Worm (Caenorhabditis elegans) whole organism, midembryonic: ENCODE results near the gene C31B8.9.

ENCODE experiments used
- T22C8.4 ChIP-seq: fragments of 200-800 bp; sonication (Bioruptor generic); IDR thresholded peaks from 2 replicates; pipeline ENCODE4 v1.3.6; 2022; ENCODE audit warnings: missing genetic modification characterization, missing compliant biosample characterization
- cog-1 ChIP-seq: sonication (generic microtip); optimal IDR thresholded peaks from 2 replicates; lab custom pipeline; 2016; ENCODE audit warnings: missing genetic modification characterization, missing compliant biosample characterization
- flt-1 ChIP-seq: fragments of 200-800 bp; sonication (Bioruptor generic); IDR thresholded peaks from 2 replicates; pipeline ENCODE4 v1.3.6; 2022; ENCODE audit warnings: missing genetic modification characterization, missing compliant biosample characterization
- klf-2 ChIP-seq: fragments of 200-800 bp; sonication (Bioruptor generic); conservative IDR thresholded peaks from 2 replicates; pipeline ENCODE4 v1.3.6; 2022; ENCODE audit warnings: missing genetic modification reagents, missing genetic modification characterization, missing compliant biosample characterization
- med-1 ChIP-seq: sonication (generic microtip); optimal IDR thresholded peaks from 2 replicates; lab custom pipeline; 2017; ENCODE audit warnings: missing genetic modification characterization, mild to moderate bottlenecking, missing compliant biosample characterization, antibody characterized with exemption, missing genetic modification reagents; ENCODE audit not compliant: insufficient read depth
- ref-1 ChIP-seq: fragments of 200-800 bp; sonication (Bioruptor generic); conservative IDR thresholded peaks from 2 replicates; pipeline ENCODE4 v1.3.6; 2022; ENCODE audit warnings: missing genetic modification reagents, missing genetic modification characterization, missing compliant biosample characterization
- tab-1 ChIP-seq: fragments of 200-800 bp; sonication (Bioruptor generic); IDR thresholded peaks from 2 replicates; pipeline ENCODE4 v1.3.6; 2022; ENCODE audit warnings: missing genetic modification characterization, missing compliant biosample characterization
- ztf-23 ChIP-seq: fragments of 200-800 bp; sonication (Bioruptor generic); IDR thresholded peaks from 2 replicates; pipeline ENCODE4 v1.3.6; 2022; ENCODE audit warnings: missing genetic modification reagents, missing genetic modification characterization, missing compliant biosample characterization
- ztf-29 ChIP-seq: fragments of 200-800 bp; sonication (Bioruptor generic); IDR thresholded peaks from 2 replicates; pipeline ENCODE4 v1.3.6; 2022; ENCODE audit warnings: missing genetic modification reagents, missing genetic modification characterization, missing compliant biosample characterization

The C31B8.9 gene

ce11 chrV:2938497-2938896 is 25.7 kb upstream of the C31B8.9 start, which contains the start of gene srw-141:
Gene srw-141 (minus strand): TSS chrV:2938597.
- TF ChIP-seq flt-1 (GFP tag; lab: Robert Waterston, UW) (no peak), tab-1 (no peak), T22C8.4 (no peak), klf-2 (GFP tag; lab: Robert Waterston, UW) (no peak), ztf-23 (GFP tag; lab: Robert Waterston, UW) (no peak), ref-1 (GFP tag; lab: Robert Waterston, UW) (no peak), cog-1 (tag; lab: Kevin White, UChicago) (no peak), ztf-29 (GFP tag; lab: Robert Waterston, UW) (no peak), med-1 (GFP tag; lab: Kevin White, UChicago) (no peak)

- no peak for TF ChIP-seq ztf-29 (GFP tag; lab: Robert Waterston, UW)
- no peak for TF ChIP-seq T22C8.4
- no peak for TF ChIP-seq ztf-23 (GFP tag; lab: Robert Waterston, UW)
- no peak for TF ChIP-seq flt-1 (GFP tag; lab: Robert Waterston, UW)
- TF ChIP-seq klf-2 (GFP tag; lab: Robert Waterston, UW) = no peak
- no peak for TF ChIP-seq cog-1 (tag; lab: Kevin White, UChicago)
- TF ChIP-seq ref-1 (GFP tag; lab: Robert Waterston, UW) = no peak
- TF ChIP-seq tab-1 = no peak
- no peak for TF ChIP-seq med-1 (GFP tag; lab: Kevin White, UChicago)
Measured at ce11 chrV:2934075-2934474, 21.3 kb upstream of the C31B8.9 start, which contains the start of gene srh-247. Gene srh-247 (minus strand): TSS chrV:2934175.

ce11 chrV:2931252-2931651 is 18.5 kb upstream of the C31B8.9 start, which contains the start of gene C31B8.1:
Gene C31B8.1 (plus strand): TSS chrV:2931552.
- TF ChIP-seq ztf-29 (GFP tag; lab: Robert Waterston, UW) (no peak), T22C8.4 (no peak), flt-1 (GFP tag; lab: Robert Waterston, UW) (no peak), cog-1 (tag; lab: Kevin White, UChicago) (no peak), ztf-23 (GFP tag; lab: Robert Waterston, UW) (no peak), ref-1 (GFP tag; lab: Robert Waterston, UW) (no peak), klf-2 (GFP tag; lab: Robert Waterston, UW) (no peak), tab-1 (no peak), med-1 (GFP tag; lab: Kevin White, UChicago) (no peak)

- TF ChIP-seq tab-1 (no peak), klf-2 (GFP tag; lab: Robert Waterston, UW) (no peak), flt-1 (GFP tag; lab: Robert Waterston, UW) (no peak), ztf-29 (GFP tag; lab: Robert Waterston, UW) (no peak), med-1 (GFP tag; lab: Kevin White, UChicago) (no peak), cog-1 (tag; lab: Kevin White, UChicago) (no peak), ref-1 (GFP tag; lab: Robert Waterston, UW) (no peak), ztf-23 (GFP tag; lab: Robert Waterston, UW) (no peak), T22C8.4 (no peak)
Measured at ce11 chrV:2929753-2930152, 17.0 kb upstream of the C31B8.9 start, which contains the start of gene C31B8.16. Gene C31B8.16 (plus strand): TSS chrV:2930053.

- no peak for TF ChIP-seq flt-1 (GFP tag; lab: Robert Waterston, UW)
- TF ChIP-seq klf-2 (GFP tag; lab: Robert Waterston, UW) = no peak
- no peak for TF ChIP-seq med-1 (GFP tag; lab: Kevin White, UChicago)
- TF ChIP-seq ref-1 (GFP tag; lab: Robert Waterston, UW) = no peak
- no peak for TF ChIP-seq cog-1 (tag; lab: Kevin White, UChicago)
- no peak for TF ChIP-seq T22C8.4
- TF ChIP-seq tab-1 = no peak
- no peak for TF ChIP-seq ztf-29 (GFP tag; lab: Robert Waterston, UW)
Measured at ce11 chrV:2927553-2927952, 14.8 kb upstream of the C31B8.9 start, which contains the start of gene C31B8.12. Gene C31B8.12 (minus strand): TSS chrV:2927653.

- no peak for TF ChIP-seq ztf-29 (GFP tag; lab: Robert Waterston, UW)
- no peak for TF ChIP-seq med-1 (GFP tag; lab: Kevin White, UChicago)
- no peak for TF ChIP-seq tab-1
- TF ChIP-seq cog-1 (tag; lab: Kevin White, UChicago) = no peak
- TF ChIP-seq flt-1 (GFP tag; lab: Robert Waterston, UW) = no peak
- no peak for TF ChIP-seq ztf-23 (GFP tag; lab: Robert Waterston, UW)
- no peak for TF ChIP-seq T22C8.4
- no peak for TF ChIP-seq klf-2 (GFP tag; lab: Robert Waterston, UW)
- TF ChIP-seq ref-1 (GFP tag; lab: Robert Waterston, UW) = no peak
Measured at ce11 chrV:2922594-2922993, 9.8 kb upstream of the C31B8.9 start, which contains the start of gene srh-38. Gene srh-38 (minus strand): TSS chrV:2922694.

ce11 chrV:2920125-2920524 is 7.3 kb upstream of the C31B8.9 start:
- TF ChIP-seq cog-1 (tag; lab: Kevin White, UChicago) (no peak), tab-1 (no peak), flt-1 (GFP tag; lab: Robert Waterston, UW) (no peak), T22C8.4 (no peak), ztf-23 (GFP tag; lab: Robert Waterston, UW) (no peak), klf-2 (GFP tag; lab: Robert Waterston, UW) (no peak), ref-1 (GFP tag; lab: Robert Waterston, UW) (no peak), ztf-29 (GFP tag; lab: Robert Waterston, UW) (no peak), med-1 (GFP tag; lab: Kevin White, UChicago) (no peak)

- TF ChIP-seq T22C8.4 = no peak
- no peak for TF ChIP-seq ztf-29 (GFP tag; lab: Robert Waterston, UW)
- no peak for TF ChIP-seq ztf-23 (GFP tag; lab: Robert Waterston, UW)
- TF ChIP-seq flt-1 (GFP tag; lab: Robert Waterston, UW) = no peak
- no peak for TF ChIP-seq cog-1 (tag; lab: Kevin White, UChicago)
- TF ChIP-seq med-1 (GFP tag; lab: Kevin White, UChicago) = no peak
- no peak for TF ChIP-seq tab-1
- TF ChIP-seq ref-1 (GFP tag; lab: Robert Waterston, UW) = no peak
- no peak for TF ChIP-seq klf-2 (GFP tag; lab: Robert Waterston, UW)
Measured at ce11 chrV:2913948-2914347, 1.1 kb upstream of the C31B8.9 start, which contains the start of gene srh-146. Gene srh-146 (plus strand): TSS chrV:2914248.

ce11 chrV:2909525-2909924 is 3.3 kb downstream of the C31B8.9 start, which contains the start of gene zmp-3:
Gene zmp-3 (minus strand): TSS chrV:2909625.
- TF ChIP-seq ztf-29 (GFP tag; lab: Robert Waterston, UW) (no peak), cog-1 (tag; lab: Kevin White, UChicago) (no peak), flt-1 (GFP tag; lab: Robert Waterston, UW) (no peak), ref-1 (GFP tag; lab: Robert Waterston, UW) (no peak), ztf-23 (GFP tag; lab: Robert Waterston, UW) (no peak), med-1 (GFP tag; lab: Kevin White, UChicago) (no peak), tab-1 (no peak), T22C8.4 (no peak), klf-2 (GFP tag; lab: Robert Waterston, UW) (no peak)
